Worm (Caenorhabditis elegans): ENCODE measurements around the gene pmk-3.

pmk-3 gene

DNA sequence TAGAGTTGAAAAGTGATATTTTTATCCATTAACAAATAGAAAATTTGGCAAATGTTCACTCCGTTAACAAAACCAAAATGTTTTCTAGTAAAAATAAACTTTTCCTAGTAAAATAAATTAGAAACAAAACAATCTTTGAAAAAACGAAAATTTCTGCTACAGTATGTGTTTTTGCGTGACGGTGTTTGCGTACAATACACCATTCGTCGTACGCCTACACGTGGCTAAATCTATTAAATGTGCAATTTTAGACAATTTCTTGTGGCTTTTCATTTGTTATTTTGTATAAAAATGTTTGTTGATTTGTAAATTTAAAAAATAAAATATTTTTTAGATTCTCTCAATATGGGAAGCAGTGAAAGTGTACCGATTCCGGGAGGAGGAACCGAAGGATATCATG is 25.9 kb upstream of the pmk-3 start, which contains the start of gene Y42H9AR.1 (continued):
- peak in 2 of 3 experiments; percentile 12 to 46 for TF ChIP-seq dpl-1 (GFP tag; optimal IDR thresholded peaks at IDR 0.05)
- no peak for TF ChIP-seq vab-15 (tag; optimal IDR thresholded peaks at IDR 0.05)
- TF ChIP-seq mep-1 (tag; optimal IDR thresholded peaks at IDR 0.05): peak; percentile 38
- no peak for TF ChIP-seq swsn-7 (tag; optimal IDR thresholded peaks at IDR 0.05)
- no peak for TF ChIP-seq fkh-8 (tag; optimal IDR thresholded peaks at IDR 0.05)
- no peak for TF ChIP-seq isw-1 (GFP tag; IDR thresholded peaks at IDR 0.05)
- no peak for TF ChIP-seq pag-3 (tag; optimal IDR thresholded peaks at IDR 0.05; ENCODE audit: borderline replicate concordance, insufficient read depth)
- no peak for TF ChIP-seq ztf-4 (tag; optimal IDR thresholded peaks at IDR 0.05)
- TF ChIP-seq ceh-90 (tag; optimal IDR thresholded peaks at IDR 0.05): no peak
- TF ChIP-seq nhr-11 (tag; optimal IDR thresholded peaks at IDR 0.05): no peak
- TF ChIP-seq efl-3 (GFP tag; optimal IDR thresholded peaks at IDR 0.05): no peak
- TF ChIP-seq nhr-28 (tag; optimal IDR thresholded peaks at IDR 0.05): no peak
- TF ChIP-seq unc-86 (tag; optimal IDR thresholded peaks at IDR 0.05): no peak
- TF ChIP-seq aha-1 (tag; optimal IDR thresholded peaks at IDR 0.05): no peak
- TF ChIP-seq mdl-1 (tag; optimal IDR thresholded peaks at IDR 0.05): peak in 1 of 2 experiments; percentile 61
- no peak for TF ChIP-seq mab-9 (GFP tag; IDR thresholded peaks at IDR 0.05)
- peak; percentile 15 for TF ChIP-seq nhr-47 (tag; optimal IDR thresholded peaks at IDR 0.05)
- no peak for TF ChIP-seq lin-15B (tag; optimal IDR thresholded peaks at IDR 0.05)
- no peak for TF ChIP-seq zag-1 (tag; optimal IDR thresholded peaks at IDR 0.05)
- TF ChIP-seq alr-1 (tag; optimal IDR thresholded peaks at IDR 0.05; ENCODE audit: borderline replicate concordance): no peak
- no peak for TF ChIP-seq snpc-4 (tag; optimal IDR thresholded peaks at IDR 0.05)
- no peak for TF ChIP-seq rnt-1 (tag; optimal IDR thresholded peaks at IDR 0.05)
- no peak for TF ChIP-seq zip-4 (GFP tag; optimal IDR thresholded peaks at IDR 0.05)
- TF ChIP-seq C16A3.4 (tag; optimal IDR thresholded peaks at IDR 0.05): no peak
- TF ChIP-seq ceh-88 (GFP tag; IDR thresholded peaks at IDR 0.05): no peak
- no peak for TF ChIP-seq elt-2 (tag; optimal IDR thresholded peaks at IDR 0.05)
- no peak for TF ChIP-seq hlh-4 (tag; optimal IDR thresholded peaks at IDR 0.05)
- no peak for TF ChIP-seq fos-1 (tag; optimal IDR thresholded peaks at IDR 0.05)
- TF ChIP-seq unc-62 (GFP tag; optimal IDR thresholded peaks at IDR 0.05): no peak
- TF ChIP-seq lin-14 (GFP tag; optimal IDR thresholded peaks at IDR 0.05): no peak
- peak; percentile 49 for TF ChIP-seq xbp-1 (tag; optimal IDR thresholded peaks at IDR 0.05)

DNA sequence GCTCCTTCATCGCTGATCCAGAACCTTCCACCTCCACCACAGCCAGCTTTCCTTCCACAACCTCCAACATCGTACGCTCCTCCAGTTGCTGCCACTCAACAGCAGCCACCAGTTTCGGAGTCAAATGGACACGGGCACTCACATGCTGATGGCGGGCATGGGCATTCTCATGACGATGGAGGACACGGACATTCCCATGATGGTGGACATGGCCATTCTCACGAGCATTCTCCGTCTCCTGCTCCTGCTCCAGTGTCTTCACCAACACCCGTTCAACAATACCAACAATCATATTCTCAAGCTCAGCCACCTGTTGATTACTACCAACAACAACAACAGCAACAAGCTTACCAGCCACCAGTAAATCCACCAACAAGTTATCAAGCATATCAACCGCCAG is 24.5 kb upstream of the pmk-3 start:
- TF ChIP-seq fkh-10 (GFP tag; optimal IDR thresholded peaks at IDR 0.05) (no peak), tlp-1 (tag; optimal IDR thresholded peaks at IDR 0.05) (no peak), efl-3 (GFP tag; optimal IDR thresholded peaks at IDR 0.05) (no peak), jun-1 (tag; optimal IDR thresholded peaks at IDR 0.05) (no peak), sup-37 (GFP tag; optimal IDR thresholded peaks at IDR 0.05) (no peak), snu-23 (GFP tag; optimal IDR thresholded peaks at IDR 0.05) (no peak), zag-1 (tag; optimal IDR thresholded peaks at IDR 0.05) (no peak), efl-1 (optimal IDR thresholded peaks at IDR 0.05) (no peak), efl-1 (GFP tag; optimal IDR thresholded peaks at IDR 0.05 in 1 of 2) (no peak), C16A3.4 (tag; optimal IDR thresholded peaks at IDR 0.05) (no peak), ceh-8 (GFP tag; optimal IDR thresholded peaks at IDR 0.05) (no peak), dpl-1 (GFP tag; optimal IDR thresholded peaks at IDR 0.05) (no peak)

DNA sequence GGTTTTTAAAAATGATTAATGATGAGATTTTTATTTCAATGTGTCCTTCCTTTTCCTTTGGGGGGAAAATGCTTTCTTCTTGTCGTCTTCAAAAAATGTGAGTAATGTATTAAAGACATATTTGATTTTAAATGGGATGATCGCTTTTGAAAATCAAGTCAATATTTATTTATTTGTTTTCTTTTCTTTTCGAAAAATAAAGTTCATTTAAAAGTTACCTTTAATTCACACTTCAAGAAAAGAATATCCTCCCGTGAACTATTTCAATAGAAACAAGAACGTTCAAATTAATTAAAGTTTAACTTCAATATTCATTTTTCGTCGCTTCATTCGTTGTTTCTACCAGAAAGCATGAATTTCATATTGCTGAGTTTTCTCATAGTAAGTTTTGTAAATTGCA is 23.6 kb upstream of the pmk-3 start, which contains the start of gene irld-8:
Gene irld-8, plus strand, starts transcription at position 301 of the 400 bp plus-strand sequence.
- TF ChIP-seq nhr-85 (tag): no peak
- no peak for TF ChIP-seq fkh-8 (tag; optimal IDR thresholded peaks at IDR 0.05)

Data from whole organism, L1 larva.